Worm (Caenorhabditis elegans) whole organism, mixed stage, embryonic: ENCODE results near the gene cest-1.2.
"Not testable (repeated sequence)": the region's sequence is repeated elsewhere in the genome, so short reads cannot be mapped to it uniquely, and the experiment has no call there.

Source experiments
- M03D4.4 ChIP-seq: sonication (generic microtip); optimal IDR thresholded peaks from 2 replicates; lab custom pipeline; 2017; ENCODE audit warnings: mild to moderate bottlenecking, missing genetic modification characterization, missing compliant biosample characterization
- bed-3 ChIP-seq: fragments of 200-800 bp; sonication (Bioruptor generic); optimal IDR thresholded peaks from 3 replicates; lab custom pipeline; 2018; ENCODE audit warnings: mild to moderate bottlenecking, missing genetic modification characterization, moderate library complexity, missing compliant biosample characterization
- blmp-1 ChIP-seq: fragments of 150-350 bp; optimal IDR thresholded peaks from 2 replicates; lab custom pipeline; 2014; ENCODE audit warnings: missing biosample characterization, missing genetic modification characterization
- ceh-39 ChIP-seq: fragments of 150-350 bp; optimal IDR thresholded peaks from 2 replicates; lab custom pipeline; 2014; ENCODE audit warnings: missing biosample characterization, missing genetic modification characterization
- ceh-43 ChIP-seq: fragments of 200-800 bp; sonication (Bioruptor generic); optimal IDR thresholded peaks from 2 replicates; lab custom pipeline; 2018; ENCODE audit warnings: mild to moderate bottlenecking, missing genetic modification characterization, moderate library complexity, missing compliant biosample characterization
- ceh-83 ChIP-seq: fragments of 200-800 bp; sonication (Bioruptor generic); optimal IDR thresholded peaks from 2 replicates; lab custom pipeline; 2018; ENCODE audit warnings: mild to moderate bottlenecking, missing genetic modification characterization, missing compliant biosample characterization
- ces-1 ChIP-seq: fragments of 150-350 bp; optimal IDR thresholded peaks from 2 replicates; lab custom pipeline; 2014; ENCODE audit warnings: missing biosample characterization, missing genetic modification reagents, missing genetic modification characterization
- cnd-1 ChIP-seq: fragments of 200-800 bp; sonication (Bioruptor generic); optimal IDR thresholded peaks from 2 replicates; lab custom pipeline; 2018; ENCODE audit warnings: mild to moderate bottlenecking, missing genetic modification characterization, missing compliant biosample characterization
- drap-1 ChIP-seq: fragments of 200-800 bp; sonication (Bioruptor generic); optimal IDR thresholded peaks from 3 replicates; lab custom pipeline; 2018; ENCODE audit warnings: mild to moderate bottlenecking, missing genetic modification characterization, missing compliant biosample characterization
- elt-1 ChIP-seq: sonication (generic microtip); optimal IDR thresholded peaks from 2 replicates; lab custom pipeline; 2017; ENCODE audit warnings: missing genetic modification characterization, mild to moderate bottlenecking, missing compliant biosample characterization, antibody characterized with exemption, moderate library complexity, borderline replicate concordance; ENCODE audit not compliant: insufficient read depth
- elt-3 ChIP-seq: fragments of 150-350 bp; optimal IDR thresholded peaks from 2 replicates; lab custom pipeline; 2014; ENCODE audit warnings: missing biosample characterization, missing genetic modification characterization
- flh-1 ChIP-seq: fragments of 200-800 bp; sonication (Bioruptor generic); optimal IDR thresholded peaks from 2 replicates; lab custom pipeline; 2018; ENCODE audit warnings: mild to moderate bottlenecking, missing genetic modification characterization, moderate library complexity, missing compliant biosample characterization
- ham-2 ChIP-seq: fragments of 200-800 bp; sonication (Bioruptor generic); optimal IDR thresholded peaks from 2 replicates; lab custom pipeline; 2018; ENCODE audit warnings: mild to moderate bottlenecking, missing genetic modification characterization, missing compliant biosample characterization
- hlh-1 ChIP-seq: fragments of 150-350 bp; optimal IDR thresholded peaks from 2 replicates; lab custom pipeline; 2014; ENCODE audit warnings: missing biosample characterization, missing genetic modification reagents, missing genetic modification characterization
- lin-13 ChIP-seq: fragments of 150-350 bp; optimal IDR thresholded peaks from 2 replicates; lab custom pipeline; 2014; ENCODE audit warnings: missing biosample characterization, missing genetic modification characterization
- lin-32 ChIP-seq: fragments of 200-800 bp; sonication (Bioruptor generic); optimal IDR thresholded peaks from 2 replicates; lab custom pipeline; 2018; ENCODE audit warnings: mild to moderate bottlenecking, missing genetic modification characterization, missing compliant biosample characterization
- lsy-2 ChIP-seq: fragments of 150-350 bp; optimal IDR thresholded peaks from 2 replicates; lab custom pipeline; 2014; ENCODE audit warnings: missing biosample characterization, missing genetic modification characterization
- mab-5 ChIP-seq: fragments of 150-350 bp; optimal IDR thresholded peaks from 2 replicates; lab custom pipeline; 2014; ENCODE audit warnings: missing biosample characterization, missing genetic modification characterization
- mep-1 ChIP-seq: fragments of 150-350 bp; optimal IDR thresholded peaks from 2 replicates; lab custom pipeline; 2017; ENCODE audit warnings: missing biosample characterization, missing genetic modification reagents, missing genetic modification characterization, inconsistent platforms
- mls-2 ChIP-seq: sonication (generic microtip); optimal IDR thresholded peaks from 2 replicates; lab custom pipeline; 2016; ENCODE audit warnings: mild to moderate bottlenecking, missing genetic modification characterization, moderate library complexity, missing compliant biosample characterization
- nhr-12 ChIP-seq: fragments of 150-350 bp; optimal IDR thresholded peaks from 2 replicates; lab custom pipeline; 2014; ENCODE audit warnings: missing biosample characterization, missing genetic modification characterization
- nhr-2 ChIP-seq: fragments of 150-350 bp; optimal IDR thresholded peaks from 2 replicates; lab custom pipeline; 2014; ENCODE audit warnings: missing biosample characterization, missing genetic modification characterization
- nhr-237 ChIP-seq: fragments of 150-350 bp; optimal IDR thresholded peaks from 2 replicates; lab custom pipeline; 2014; ENCODE audit warnings: missing biosample characterization, missing genetic modification characterization
- nhr-28 ChIP-seq: fragments of 150-350 bp; optimal IDR thresholded peaks from 2 replicates; lab custom pipeline; 2014; ENCODE audit warnings: missing biosample characterization, missing genetic modification characterization
- nhr-76 ChIP-seq: sonication (generic microtip); optimal IDR thresholded peaks from 2 replicates; lab custom pipeline; 2017; ENCODE audit warnings: missing biosample characterization, missing genetic modification characterization
- pha-4 ChIP-seq: fragments of 150-350 bp; optimal IDR thresholded peaks from 2 replicates; lab custom pipeline; 2018; ENCODE audit warnings: missing biosample characterization, missing genetic modification reagents, missing genetic modification characterization
- sem-2 ChIP-seq: fragments of 200-800 bp; sonication (Bioruptor generic); optimal IDR thresholded peaks from 2 replicates; lab custom pipeline; 2018; ENCODE audit warnings: mild to moderate bottlenecking, missing genetic modification characterization, missing compliant biosample characterization
- snpc-4 ChIP-seq: fragments of 150-350 bp; optimal IDR thresholded peaks from 2 replicates; lab custom pipeline; 2014; ENCODE audit warnings: missing biosample characterization, missing genetic modification characterization
- sptf-1 ChIP-seq: sonication (generic microtip); optimal IDR thresholded peaks from 2 replicates; lab custom pipeline; 2017; ENCODE audit warnings: mild to moderate bottlenecking, missing genetic modification characterization, moderate library complexity, missing compliant biosample characterization
- tbx-8 ChIP-seq: fragments of 200-800 bp; sonication (Bioruptor generic); optimal IDR thresholded peaks from 2 replicates; lab custom pipeline; 2018; ENCODE audit warnings: mild to moderate bottlenecking, missing genetic modification characterization, moderate library complexity, missing compliant biosample characterization
- unc-120 ChIP-seq: sonication (generic microtip); optimal IDR thresholded peaks from 2 replicates; lab custom pipeline; 2017; ENCODE audit warnings: missing genetic modification characterization, missing compliant biosample characterization; ENCODE audit not compliant: poor library complexity, severe bottlenecking
- unc-39 ChIP-seq: fragments of 150-350 bp; optimal IDR thresholded peaks from 2 replicates; lab custom pipeline; 2014; ENCODE audit warnings: missing biosample characterization, missing genetic modification characterization
- unc-62 ChIP-seq: fragments of 150-350 bp; optimal IDR thresholded peaks from 2 replicates; lab custom pipeline; 2014; ENCODE audit warnings: missing biosample characterization, missing genetic modification reagents, missing genetic modification characterization
- zip-8 ChIP-seq: fragments of 150-350 bp; optimal IDR thresholded peaks from 2 replicates; lab custom pipeline; 2014; ENCODE audit warnings: missing biosample characterization, missing genetic modification characterization
- ztf-11 ChIP-seq: fragments of 150-350 bp; optimal IDR thresholded peaks from 2 replicates; lab custom pipeline; 2014; ENCODE audit warnings: missing biosample characterization, missing genetic modification characterization

cest-1.2 gene

ce11 chrV:14137766-14138165, 22.9 kb downstream of the cest-1.2 start, which contains the start of gene AH10.4:
TSS of gene AH10.4 (minus strand) at chrV:14137866.
- TF ChIP-seq pha-4, snpc-4, nhr-12 (tag; lab: Kevin White, UChicago): not testable (repeated sequence)

ce11 chrV:14136152-14136551, 24.5 kb downstream of the cest-1.2 start:
- TF ChIP-seq drap-1 (GFP tag; lab: Kevin White, UChicago) (peak; percentile 61), mls-2 (tag; lab: Kevin White, UChicago) (peak; percentile 38), ztf-11 (tag; lab: Kevin White, UChicago) (no peak), sptf-1 (tag; lab: Kevin White, UChicago) (peak; percentile 54), blmp-1 (no peak), nhr-2 (tag; lab: Kevin White, UChicago) (no peak), nhr-237 (tag; lab: Kevin White, UChicago) (peak; percentile 78), pha-4 (tag; lab: Kevin White, UChicago) (peak; percentile 86), ces-1 (peak; percentile 31), elt-3 (tag; lab: Kevin White, UChicago) (no peak), M03D4.4 (tag; lab: Kevin White, UChicago) (peak; percentile 27), bed-3 (GFP tag; lab: Kevin White, UChicago) (no peak), zip-8 (no peak), unc-120 (tag; lab: Kevin White, UChicago) (peak; percentile 59), nhr-28 (tag; lab: Kevin White, UChicago) (no peak), lin-13 (tag; lab: Kevin White, UChicago) (no peak), sem-2 (GFP tag; lab: Kevin White, UChicago) (no peak), unc-39 (tag; lab: Kevin White, UChicago) (no peak), nhr-76 (tag; lab: Kevin White, UChicago) (no peak), elt-1 (tag; lab: Kevin White, UChicago) (no peak), tbx-8 (no peak), ham-2 (peak; percentile 81), unc-62 (GFP tag; lab: Kevin White, UChicago) (peak; percentile 64), lin-32 (GFP tag; lab: Kevin White, UChicago) (no peak), ceh-39 (tag; lab: Kevin White, UChicago) (no peak), mep-1 (peak; percentile 72), snpc-4 (tag; lab: Kevin White, UChicago) (no peak), ceh-43 (GFP tag; lab: Kevin White, UChicago) (no peak), lsy-2 (tag; lab: Kevin White, UChicago) (peak; percentile 41), cnd-1 (tag; lab: Kevin White, UChicago) (peak; percentile 36), flh-1 (no peak), ceh-83 (no peak), mab-5 (no peak), nhr-12 (tag; lab: Kevin White, UChicago) (no peak), hlh-1 (peak; percentile 51)

- no peak for TF ChIP-seq unc-120 (tag; lab: Kevin White, UChicago)
- no peak for TF ChIP-seq ceh-43 (GFP tag; lab: Kevin White, UChicago)
- no peak for TF ChIP-seq hlh-1
- no peak for TF ChIP-seq M03D4.4 (tag; lab: Kevin White, UChicago)
- TF ChIP-seq nhr-28 (tag; lab: Kevin White, UChicago), result no peak
- no peak for TF ChIP-seq mls-2 (tag; lab: Kevin White, UChicago)
- no peak for TF ChIP-seq cnd-1 (tag; lab: Kevin White, UChicago)
- no peak for TF ChIP-seq ham-2
- no peak for TF ChIP-seq snpc-4 (tag; lab: Kevin White, UChicago)
- TF ChIP-seq ztf-11 (tag; lab: Kevin White, UChicago), result no peak
- no peak for TF ChIP-seq lin-32 (GFP tag; lab: Kevin White, UChicago)
These were observed 25.8 kb downstream of the cest-1.2 start for ce11 chrV:14134757-14135441.
